Fruit fly (Drosophila melanogaster) whole organism, pupa: ENCODE results near the gene HemK1.

Source experiments
- CG10348 ChIP-seq: fragments of 200-800 bp; sonication (Bioruptor generic); IDR thresholded peaks from 2 replicates; pipeline ENCODE4 v1.3.6; 2022; ENCODE audit warnings: missing biosample characterization, missing genetic modification characterization
- CG12605 ChIP-seq: fragments of 200-800 bp; sonication (Bioruptor generic); IDR thresholded peaks from 2 replicates; pipeline ENCODE4 v1.3.6; 2022; ENCODE audit warnings: missing biosample characterization, missing genetic modification characterization
- CG13204 ChIP-seq: fragments of 200-800 bp; sonication (Bioruptor generic); optimal IDR thresholded peaks from 2 replicates; lab custom pipeline; 2018; ENCODE audit warnings: missing biosample characterization, mild to moderate bottlenecking, missing genetic modification characterization, moderate library complexity
- CG14655 ChIP-seq: fragments of 200-800 bp; sonication (Bioruptor generic); optimal IDR thresholded peaks from 3 replicates; lab custom pipeline; 2017; ENCODE audit warnings: mild to moderate bottlenecking, missing biosample characterization, missing genetic modification reagents, missing genetic modification characterization
- CG15710 ChIP-seq: fragments of 200-800 bp; sonication (Bioruptor generic); optimal IDR thresholded peaks from 2 replicates; lab custom pipeline; 2018; ENCODE audit warnings: missing biosample characterization, mild to moderate bottlenecking, missing genetic modification characterization, moderate library complexity
- CG17806 ChIP-seq: fragments of 200-800 bp; sonication (Bioruptor generic); optimal IDR thresholded peaks from 2 replicates; lab custom pipeline; 2018; ENCODE audit warnings: missing biosample characterization, mild to moderate bottlenecking, missing genetic modification characterization, moderate library complexity
- CG32121 ChIP-seq: fragments of 200-800 bp; sonication (Bioruptor generic); IDR thresholded peaks from 2 replicates; pipeline ENCODE4 v1.3.6; 2022; ENCODE audit warnings: missing biosample characterization, missing genetic modification characterization
- CG34367 ChIP-seq: fragments of 200-800 bp; sonication (Bioruptor generic); optimal IDR thresholded peaks from 2 replicates; lab custom pipeline; 2018; ENCODE audit warnings: missing biosample characterization, mild to moderate bottlenecking, missing genetic modification characterization
- CG4496 ChIP-seq: fragments of 200-800 bp; sonication (Bioruptor generic); IDR thresholded peaks from 3 replicates; pipeline ENCODE4 v1.3.6; 2022; ENCODE audit warnings: missing biosample characterization, missing genetic modification characterization
- CG8159 ChIP-seq: fragments of 200-800 bp; sonication (Bioruptor generic); optimal IDR thresholded peaks from 3 replicates; lab custom pipeline; 2018; ENCODE audit warnings: missing biosample characterization, mild to moderate bottlenecking, missing genetic modification characterization, moderate library complexity
- CG8301 ChIP-seq: fragments of 200-800 bp; sonication (Bioruptor generic); optimal IDR thresholded peaks from 2 replicates; lab custom pipeline; 2018; ENCODE audit warnings: missing biosample characterization, mild to moderate bottlenecking, missing genetic modification characterization
- CG9948 ChIP-seq: fragments of 200-800 bp; sonication (Bioruptor generic); optimal IDR thresholded peaks from 2 replicates; lab custom pipeline; 2018; ENCODE audit warnings: missing biosample characterization, mild to moderate bottlenecking, missing genetic modification characterization, moderate library complexity
- D1 ChIP-seq: fragments of 200-800 bp; sonication (Bioruptor generic); optimal IDR thresholded peaks from 2 replicates; lab custom pipeline; 2018; ENCODE audit warnings: missing biosample characterization, mild to moderate bottlenecking, missing genetic modification characterization, moderate library complexity
- EcR ChIP-seq: fragments of 200-800 bp; sonication (Bioruptor generic); optimal IDR thresholded peaks from 3 replicates; lab custom pipeline; 2019; ENCODE audit warnings: missing biosample characterization, missing genetic modification characterization, mild to moderate bottlenecking, moderate library complexity, missing genetic modification reagents
- Ets98B ChIP-seq: fragments of 200-800 bp; sonication (Bioruptor generic); IDR thresholded peaks from 2 replicates; pipeline ENCODE4 v1.3.6; 2022; ENCODE audit warnings: missing biosample characterization, missing genetic modification characterization
- Pif1A ChIP-seq: fragments of 200-800 bp; sonication (Bioruptor generic); optimal IDR thresholded peaks from 3 replicates; lab custom pipeline; 2016; ENCODE audit warnings: missing biosample characterization, missing genetic modification characterization
- Pif1B ChIP-seq: fragments of 200-800 bp; sonication (Bioruptor generic); optimal IDR thresholded peaks from 3 replicates; lab custom pipeline; 2016; ENCODE audit warnings: missing biosample characterization, missing genetic modification characterization
- Snoo ChIP-seq: fragments of 200-800 bp; sonication (Bioruptor generic); optimal IDR thresholded peaks from 3 replicates; lab custom pipeline; 2017; ENCODE audit warnings: missing biosample characterization, mild to moderate bottlenecking, missing genetic modification characterization, inconsistent platforms
- fd96Ca ChIP-seq: fragments of 200-800 bp; sonication (Bioruptor generic); IDR thresholded peaks from 3 replicates; pipeline ENCODE4 v1.3.6; 2022; ENCODE audit warnings: missing biosample characterization, missing genetic modification characterization
- gl ChIP-seq: fragments of 200-800 bp; sonication (Bioruptor generic); optimal IDR thresholded peaks from 2 replicates; lab custom pipeline; 2018; ENCODE audit warnings: missing biosample characterization, mild to moderate bottlenecking, missing genetic modification characterization
- rn ChIP-seq: fragments of 200-800 bp; sonication (Bioruptor generic); IDR thresholded peaks from 2 replicates; pipeline ENCODE4 v1.3.6; 2022; ENCODE audit warnings: missing biosample characterization, missing genetic modification characterization

Gene HemK1

dm6 chr2L:6500648-6501325 is 33.3 kb upstream of the HemK1 start:
- no peak for TF ChIP-seq D1 (tag; lab: Kevin White, UChicago)
- TF ChIP-seq CG12605 (GFP tag; lab: Robert Waterston, UW) = no peak
- no peak for TF ChIP-seq CG17806
- TF ChIP-seq CG15710 (tag; lab: Kevin White, UChicago) = no peak
- TF ChIP-seq CG8159 (tag; lab: Kevin White, UChicago) = no peak
- TF ChIP-seq EcR (GFP tag; lab: Kevin White, UChicago) = no peak
- TF ChIP-seq gl (tag; lab: Kevin White, UChicago) = no peak
- no peak for TF ChIP-seq fd96Ca
- no peak for TF ChIP-seq CG34367 (tag; lab: Kevin White, UChicago)
- no peak for TF ChIP-seq Pif1B (GFP tag; lab: Kevin White, UChicago)
- no peak for TF ChIP-seq rn (GFP tag; lab: Robert Waterston, UW)
- no peak for TF ChIP-seq Ets98B (GFP tag; lab: Robert Waterston, UW)
- no peak for TF ChIP-seq Pif1A (GFP tag; lab: Kevin White, UChicago)
- TF ChIP-seq CG8301 (tag; lab: Kevin White, UChicago) = no peak
- TF ChIP-seq CG10348 (GFP tag; lab: Robert Waterston, UW) = no peak
- no peak for TF ChIP-seq CG14655 (GFP tag; lab: Kevin White, UChicago)
- TF ChIP-seq Snoo (tag; lab: Kevin White, UChicago) = no peak
- TF ChIP-seq CG32121 (GFP tag; lab: Robert Waterston, UW) = no peak
- no peak for TF ChIP-seq CG9948
- no peak for TF ChIP-seq CG4496
- TF ChIP-seq, all 21 proteins: peak for 0

- TF ChIP-seq CG12605 (GFP tag; lab: Robert Waterston, UW) (peak; percentile 12; the same call in 1 of the 2 replicates), D1 (tag; lab: Kevin White, UChicago) (no peak), EcR (GFP tag; lab: Kevin White, UChicago) (peak; percentile 22), Ets98B (GFP tag; lab: Robert Waterston, UW) (peak; percentile 36), CG9948 (no peak)
Measured at dm6 chr2L:6498448-6498847, 30.9 kb upstream of the HemK1 start, which contains the start of gene CG31637. Gene CG31637, plus strand, starts transcription at chr2L:6498647.

dm6 chr2L:6496753-6497152 is 29.3 kb upstream of the HemK1 start, which contains the start of gene CG9550:
Gene CG9550, plus strand, starts transcription at chr2L:6497053.
- no peak for TF ChIP-seq CG9948
- TF ChIP-seq CG34367 (tag; lab: Kevin White, UChicago) = no peak
- TF ChIP-seq CG8159 (tag; lab: Kevin White, UChicago) = no peak
- TF ChIP-seq gl (tag; lab: Kevin White, UChicago) = no peak
- TF ChIP-seq EcR (GFP tag; lab: Kevin White, UChicago) = no peak
- TF ChIP-seq CG12605 (GFP tag; lab: Robert Waterston, UW) = no peak
- no peak for TF ChIP-seq D1 (tag; lab: Kevin White, UChicago)
- no peak for TF ChIP-seq CG10348 (GFP tag; lab: Robert Waterston, UW)
- TF ChIP-seq CG14655 (GFP tag; lab: Kevin White, UChicago) = no peak
- TF ChIP-seq CG8301 (tag; lab: Kevin White, UChicago) = no peak
- no peak for TF ChIP-seq CG32121 (GFP tag; lab: Robert Waterston, UW)
- TF ChIP-seq fd96Ca = no peak
- TF ChIP-seq CG15710 (tag; lab: Kevin White, UChicago) = no peak

- TF ChIP-seq CG32121 (GFP tag; lab: Robert Waterston, UW) (no peak; the same call in 1 of the 2 replicates), CG4496 (0 out of 3 replicates have a peak, but pooled peaks have one; percentile 24), CG12605 (GFP tag; lab: Robert Waterston, UW) (peak; percentile 50), CG9948 (no peak), CG17806 (no peak), Snoo (tag; lab: Kevin White, UChicago) (peak; percentile 30), CG8159 (tag; lab: Kevin White, UChicago) (no peak), Ets98B (GFP tag; lab: Robert Waterston, UW) (peak; percentile 65; the same call in 1 of the 2 replicates), EcR (GFP tag; lab: Kevin White, UChicago) (peak; percentile 4), CG15710 (tag; lab: Kevin White, UChicago) (no peak), D1 (tag; lab: Kevin White, UChicago) (no peak)
Measured at dm6 chr2L:6494405-6494816, 26.9 kb upstream of the HemK1 start, which contains the start of gene CG9547. Gene CG9547, minus strand, starts transcription at chr2L:6494532.

- TF ChIP-seq CG34367 (tag; lab: Kevin White, UChicago) = peak; percentile 71
- peak; percentile 93 for TF ChIP-seq fd96Ca
- TF ChIP-seq Ets98B (GFP tag; lab: Robert Waterston, UW) = peak; percentile 95
- peak; percentile 92 for TF ChIP-seq CG8159 (tag; lab: Kevin White, UChicago)
- peak; percentile 94 for TF ChIP-seq CG15710 (tag; lab: Kevin White, UChicago)
- TF ChIP-seq Pif1B (GFP tag; lab: Kevin White, UChicago) = no peak
- TF ChIP-seq CG10348 (GFP tag; lab: Robert Waterston, UW) = no peak
- peak; percentile 94 for TF ChIP-seq CG4496
- TF ChIP-seq rn (GFP tag; lab: Robert Waterston, UW) = peak; percentile 94
- no peak for TF ChIP-seq D1 (tag; lab: Kevin White, UChicago)
- TF ChIP-seq Pif1A (GFP tag; lab: Kevin White, UChicago) = no peak
- TF ChIP-seq CG14655 (GFP tag; lab: Kevin White, UChicago) = no peak
- no peak for TF ChIP-seq CG13204 (GFP tag; lab: Kevin White, UChicago)
- peak; percentile 85 for TF ChIP-seq CG8301 (tag; lab: Kevin White, UChicago)
- peak; percentile 93 for TF ChIP-seq CG9948
- TF ChIP-seq CG17806 = peak; percentile 95
- peak; percentile 84 for TF ChIP-seq Snoo (tag; lab: Kevin White, UChicago)
- peak; percentile 16 for TF ChIP-seq EcR (GFP tag; lab: Kevin White, UChicago)
- TF ChIP-seq CG12605 (GFP tag; lab: Robert Waterston, UW) = no peak
- TF ChIP-seq gl (tag; lab: Kevin White, UChicago) = peak; percentile 73
- TF ChIP-seq CG32121 (GFP tag; lab: Robert Waterston, UW) = peak; percentile 96
- TF ChIP-seq, all 21 proteins: peak for 14
Measured at dm6 chr2L:6490783-6491249, 23.3 kb upstream of the HemK1 start, which contains the start of the genes Phf5a and CG31638. Gene Phf5a, minus strand, starts transcription at chr2L:6490843. Gene CG31638, plus strand, starts transcription at chr2L:6491061.
